Worm (Caenorhabditis elegans) whole organism, late embryonic: ENCODE data around the gene F46F2.3.
A peak's percentile ranks its signal among the peaks of the same experiment; 100 is the strongest.

ENCODE experiments used
- C38D4.7 ChIP-seq: fragments of 200-800 bp; sonication (Bioruptor generic); optimal IDR thresholded peaks from 2 replicates; lab custom pipeline; 2018; ENCODE audit warnings: mild to moderate bottlenecking, missing genetic modification characterization, moderate library complexity, missing compliant biosample characterization
- F13H6.1 ChIP-seq: sonication (generic microtip); optimal IDR thresholded peaks from 2 replicates; lab custom pipeline; 2016; ENCODE audit warnings: missing genetic modification characterization, missing compliant biosample characterization
- K02D7.2 ChIP-seq: sonication (generic microtip); optimal IDR thresholded peaks from 2 replicates; lab custom pipeline; 2017; ENCODE audit warnings: mild to moderate bottlenecking, missing genetic modification characterization, missing compliant biosample characterization
- Y22D7AL.16 ChIP-seq: sonication (generic microtip); optimal IDR thresholded peaks from 2 replicates; lab custom pipeline; 2016; ENCODE audit warnings: missing genetic modification characterization, missing compliant biosample characterization
- ahr-1 ChIP-seq: sonication (generic microtip); optimal IDR thresholded peaks from 2 replicates; lab custom pipeline; 2016; ENCODE audit warnings: missing genetic modification characterization, missing compliant biosample characterization
- ceh-19 ChIP-seq: fragments of 200-800 bp; sonication (Bioruptor generic); optimal IDR thresholded peaks from 2 replicates; lab custom pipeline; 2018; ENCODE audit warnings: mild to moderate bottlenecking, missing genetic modification characterization, missing compliant biosample characterization
- ceh-24 ChIP-seq: sonication (generic microtip); optimal IDR thresholded peaks from 2 replicates; lab custom pipeline; 2016; ENCODE audit warnings: mild to moderate bottlenecking, missing genetic modification characterization, missing compliant biosample characterization
- ceh-30 ChIP-seq: fragments of 150-350 bp; optimal IDR thresholded peaks from 2 replicates; lab custom pipeline; 2014; ENCODE audit warnings: missing biosample characterization, missing genetic modification characterization
- ceh-34 ChIP-seq: sonication (generic microtip); optimal IDR thresholded peaks from 2 replicates; lab custom pipeline; 2016; ENCODE audit warnings: mild to moderate bottlenecking, missing genetic modification characterization, missing compliant biosample characterization
- ceh-45 ChIP-seq: fragments of 200-800 bp; sonication (Bioruptor generic); IDR thresholded peaks from 2 replicates; pipeline ENCODE4 v1.3.6; 2022; ENCODE audit warnings: missing genetic modification reagents, missing genetic modification characterization, missing compliant biosample characterization
- ceh-48 ChIP-seq: sonication (generic microtip); optimal IDR thresholded peaks from 2 replicates; lab custom pipeline; 2016; ENCODE audit warnings: missing genetic modification characterization, inconsistent platforms, missing compliant biosample characterization
- che-1 ChIP-seq: sonication (generic microtip); optimal IDR thresholded peaks from 2 replicates; lab custom pipeline; 2016; ENCODE audit warnings: mild to moderate bottlenecking, missing genetic modification characterization, missing compliant biosample characterization
- dve-1 ChIP-seq: sonication (generic microtip); optimal IDR thresholded peaks from 2 replicates; lab custom pipeline; 2017; ENCODE audit warnings: antibody characterized with exemption, mild to moderate bottlenecking, missing genetic modification characterization, missing compliant biosample characterization
- elt-2 ChIP-seq: sonication (generic microtip); optimal IDR thresholded peaks from 2 replicates; lab custom pipeline; 2016; ENCODE audit warnings: missing genetic modification reagents, missing genetic modification characterization, missing compliant biosample characterization
- ets-4 ChIP-seq: sonication (generic microtip); optimal IDR thresholded peaks from 2 replicates; lab custom pipeline; 2016; ENCODE audit warnings: missing genetic modification characterization, missing compliant biosample characterization
- eyg-1 ChIP-seq: sonication (generic microtip); optimal IDR thresholded peaks from 2 replicates; lab custom pipeline; 2016; ENCODE audit warnings: missing genotype, missing genetic modification characterization, missing compliant biosample characterization
- fkh-10 ChIP-seq: fragments of 150-350 bp; optimal IDR thresholded peaks from 2 replicates; lab custom pipeline; 2014; ENCODE audit warnings: missing biosample characterization, missing genetic modification reagents, missing genetic modification characterization
- fkh-6 ChIP-seq: sonication (generic microtip); optimal IDR thresholded peaks from 2 replicates; lab custom pipeline; 2016; ENCODE audit warnings: missing genetic modification characterization, missing compliant biosample characterization
- hlh-15 ChIP-seq: sonication (generic microtip); optimal IDR thresholded peaks from 2 replicates; lab custom pipeline; 2016; ENCODE audit warnings: missing genetic modification characterization, missing compliant biosample characterization
- hlh-30 ChIP-seq: sonication (generic microtip); optimal IDR thresholded peaks from 2 replicates; lab custom pipeline; 2017; ENCODE audit warnings: antibody characterized with exemption, missing genetic modification characterization, missing compliant biosample characterization; ENCODE audit not compliant: insufficient read depth
- lim-6 ChIP-seq: sonication (generic microtip); optimal IDR thresholded peaks from 2 replicates; lab custom pipeline; 2016; ENCODE audit warnings: missing genetic modification characterization, missing compliant biosample characterization
- mec-3 ChIP-seq: sonication (generic microtip); optimal IDR thresholded peaks from 2 replicates; lab custom pipeline; 2016; ENCODE audit warnings: borderline replicate concordance, missing genetic modification characterization, missing compliant biosample characterization
- nfya-1 ChIP-seq: sonication (generic microtip); optimal IDR thresholded peaks from 2 replicates; lab custom pipeline; 2017; ENCODE audit warnings: missing genetic modification characterization, mild to moderate bottlenecking, missing compliant biosample characterization, antibody characterized with exemption, moderate library complexity
- odd-2 ChIP-seq: sonication (generic microtip); optimal IDR thresholded peaks from 2 replicates; lab custom pipeline; 2017; ENCODE audit warnings: antibody characterized with exemption, mild to moderate bottlenecking, missing genetic modification characterization, missing compliant biosample characterization
- pag-3 ChIP-seq: sonication (generic microtip); optimal IDR thresholded peaks from 2 replicates; lab custom pipeline; 2016; ENCODE audit warnings: missing compliant biosample characterization, missing genetic modification characterization, borderline replicate concordance
- pha-2 ChIP-seq: sonication (generic microtip); optimal IDR thresholded peaks from 2 replicates; lab custom pipeline; 2017; ENCODE audit warnings: mild to moderate bottlenecking, missing genetic modification characterization, missing compliant biosample characterization
- pqm-1 ChIP-seq: sonication (generic microtip); optimal IDR thresholded peaks from 2 replicates; lab custom pipeline; 2016; ENCODE audit warnings: missing genetic modification characterization, missing compliant biosample characterization
- pros-1 ChIP-seq: fragments of 150-350 bp; optimal IDR thresholded peaks from 2 replicates; lab custom pipeline; 2014; ENCODE audit warnings: missing biosample characterization, missing genetic modification reagents, missing genetic modification characterization
- ref-2 ChIP-seq: sonication (generic microtip); optimal IDR thresholded peaks from 2 replicates; lab custom pipeline; 2016; ENCODE audit warnings: missing genetic modification characterization, missing compliant biosample characterization
- tbx-2 ChIP-seq: sonication (generic microtip); optimal IDR thresholded peaks from 2 replicates; lab custom pipeline; 2016; ENCODE audit warnings: missing genetic modification characterization, missing compliant biosample characterization
- ttx-3 ChIP-seq: sonication (generic microtip); optimal IDR thresholded peaks from 2 replicates; lab custom pipeline; 2016; ENCODE audit warnings: missing genetic modification reagents, missing genetic modification characterization, missing compliant biosample characterization
- unc-42 ChIP-seq: sonication (generic microtip); optimal IDR thresholded peaks from 2 replicates; lab custom pipeline; 2016; ENCODE audit warnings: missing genotype, missing genetic modification characterization, missing compliant biosample characterization
- unc-55 ChIP-seq: sonication (generic microtip); optimal IDR thresholded peaks from 2 replicates; lab custom pipeline; 2017; ENCODE audit warnings: missing biosample characterization, missing genetic modification reagents, missing genetic modification characterization
- zip-5 ChIP-seq: sonication (generic microtip); optimal IDR thresholded peaks from 2 replicates; lab custom pipeline; 2016; ENCODE audit warnings: missing genetic modification characterization, missing compliant biosample characterization
- ztf-16 ChIP-seq: sonication (generic microtip); optimal IDR thresholded peaks from 2 replicates; lab custom pipeline; 2017; ENCODE audit warnings: missing genetic modification characterization, missing compliant biosample characterization

The F46F2.3 gene

DNA sequence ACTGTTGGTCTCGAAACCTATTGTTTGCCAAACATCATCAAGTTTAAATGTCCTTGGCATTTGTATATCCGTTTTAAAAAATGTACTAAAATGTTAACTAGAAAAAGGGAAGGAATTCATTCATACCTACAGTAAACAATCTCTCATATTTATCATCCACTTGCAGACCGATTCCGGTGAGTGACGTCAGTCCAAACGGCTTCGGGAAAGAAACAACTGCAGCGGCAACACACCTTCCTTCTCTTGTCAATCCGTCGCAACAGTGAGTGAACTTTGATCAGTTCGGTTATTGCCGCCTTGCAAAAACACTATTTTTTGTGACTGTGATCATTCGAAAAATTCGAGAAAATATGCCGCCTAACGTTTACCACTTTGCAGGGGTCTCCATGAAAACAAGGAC lies 4.1 kb upstream of the F46F2.3 start:
- TF ChIP-seq ceh-34 (tag; lab: Kevin White, UChicago) (no peak), ceh-24 (no peak), pros-1 (tag; lab: Kevin White, UChicago) (no peak), ceh-30 (tag; lab: Kevin White, UChicago) (no peak), F13H6.1 (tag; lab: Kevin White, UChicago) (no peak), C38D4.7 (GFP tag; lab: Kevin White, UChicago) (no peak), ttx-3 (tag; lab: Kevin White, UChicago) (no peak)

ce11 chrX:15262875-15263274 lies 2.8 kb upstream of the F46F2.3 start:
- TF ChIP-seq hlh-15 (tag; lab: Kevin White, UChicago): no peak
- TF ChIP-seq ztf-16 (tag; lab: Kevin White, UChicago): no peak
- TF ChIP-seq fkh-10 (GFP tag; lab: Kevin White, UChicago): no peak
- TF ChIP-seq C38D4.7 (GFP tag; lab: Kevin White, UChicago): no peak
- no peak for TF ChIP-seq unc-55 (GFP tag; lab: Kevin White, UChicago)

- TF ChIP-seq ceh-19: no peak
- TF ChIP-seq nfya-1 (tag; lab: Kevin White, UChicago): no peak
- no peak for TF ChIP-seq ets-4 (tag; lab: Kevin White, UChicago)
- TF ChIP-seq K02D7.2: no peak
- no peak for TF ChIP-seq hlh-30 (tag; lab: Kevin White, UChicago)
- no peak for TF ChIP-seq Y22D7AL.16 (tag; lab: Kevin White, UChicago)
- TF ChIP-seq pha-2 (tag; lab: Kevin White, UChicago): no peak
- no peak for TF ChIP-seq ceh-45 (GFP tag; lab: Robert Waterston, UW)
- no peak for TF ChIP-seq ttx-3 (tag; lab: Kevin White, UChicago)
- no peak for TF ChIP-seq lim-6 (tag; lab: Kevin White, UChicago)
- TF ChIP-seq mec-3 (tag; lab: Kevin White, UChicago): no peak
- no peak for TF ChIP-seq pqm-1 (tag; lab: Kevin White, UChicago)
- TF ChIP-seq ahr-1 (tag; lab: Kevin White, UChicago): no peak
- TF ChIP-seq dve-1 (tag; lab: Kevin White, UChicago): no peak
- no peak for TF ChIP-seq eyg-1
- no peak for TF ChIP-seq ref-2 (tag; lab: Kevin White, UChicago)
- TF ChIP-seq che-1: no peak
- TF ChIP-seq zip-5: no peak
Observed at ce11 chrX:15262423-15262822, 2.3 kb upstream of the F46F2.3 start, which contains the start of gene F46F2.5. Gene F46F2.5, plus strand, starts transcription at chrX:15262723.

DNA sequence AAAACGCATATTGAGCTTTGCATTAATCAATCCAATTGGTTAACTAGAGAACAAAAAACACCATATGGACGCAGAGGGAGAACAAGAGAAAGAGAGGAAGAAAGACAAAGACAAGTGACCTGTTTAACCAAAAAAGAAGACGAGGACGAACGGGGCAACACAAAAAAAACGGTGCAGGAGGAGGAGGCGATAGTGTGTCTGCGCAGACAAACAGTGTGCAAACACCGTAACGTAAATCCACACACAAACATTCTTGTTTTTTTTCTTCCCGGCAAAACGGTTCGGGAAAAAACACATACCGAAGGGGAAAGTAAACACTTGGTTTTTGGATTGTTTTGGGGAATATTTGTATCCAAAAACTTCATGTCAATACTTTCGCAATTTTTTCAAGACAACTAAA lies 13.5 kb downstream of the F46F2.3 start:
- peak; percentile 3 for TF ChIP-seq tbx-2 (tag; lab: Kevin White, UChicago)
- TF ChIP-seq hlh-30 (tag; lab: Kevin White, UChicago): peak; percentile 25
- no peak for TF ChIP-seq pros-1 (tag; lab: Kevin White, UChicago)
- TF ChIP-seq, all 69 proteins: peak for 2

ce11 chrX:15246182-15246581 lies 13.9 kb downstream of the F46F2.3 start, which contains the start of gene piki-1:
Gene piki-1, minus strand, starts transcription at chrX:15246399.
- no peak for TF ChIP-seq unc-42 (tag; lab: Kevin White, UChicago)

DNA sequence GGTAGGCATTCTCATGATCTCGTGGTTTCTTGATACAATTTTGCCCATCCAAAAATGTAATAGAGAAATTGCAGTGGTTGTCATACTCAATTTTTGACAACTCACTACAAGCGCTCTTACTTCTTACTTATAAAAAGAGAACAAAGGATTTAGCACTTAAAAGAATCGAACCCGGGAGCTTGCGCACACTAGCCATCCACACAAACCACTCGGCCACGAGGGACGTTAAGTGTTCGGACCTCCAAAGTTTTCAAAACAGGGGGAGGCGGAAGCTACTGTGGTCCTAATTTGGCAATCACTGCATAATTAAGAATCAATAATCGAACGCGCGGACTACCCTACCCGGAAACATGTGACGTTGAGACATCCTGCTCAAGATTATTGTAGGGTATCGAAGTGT lies 17.4 kb downstream of the F46F2.3 start:
- TF ChIP-seq F13H6.1 (tag; lab: Kevin White, UChicago): no peak
- TF ChIP-seq elt-2 (tag; lab: Kevin White, UChicago): no peak
- no peak for TF ChIP-seq fkh-10 (GFP tag; lab: Kevin White, UChicago)
- TF ChIP-seq ceh-48 (tag; lab: Kevin White, UChicago): no peak
- no peak for TF ChIP-seq C38D4.7 (GFP tag; lab: Kevin White, UChicago)
- no peak for TF ChIP-seq ref-2 (tag; lab: Kevin White, UChicago)
- no peak for TF ChIP-seq odd-2 (tag; lab: Kevin White, UChicago)
- TF ChIP-seq fkh-6 (tag; lab: Kevin White, UChicago): no peak
- no peak for TF ChIP-seq pag-3 (tag; lab: Kevin White, UChicago)
- TF ChIP-seq ahr-1 (tag; lab: Kevin White, UChicago): no peak
